Fruit fly (Drosophila melanogaster): Measurements from ENCODE around the gene CG6833.

CG6833 gene

DNA sequence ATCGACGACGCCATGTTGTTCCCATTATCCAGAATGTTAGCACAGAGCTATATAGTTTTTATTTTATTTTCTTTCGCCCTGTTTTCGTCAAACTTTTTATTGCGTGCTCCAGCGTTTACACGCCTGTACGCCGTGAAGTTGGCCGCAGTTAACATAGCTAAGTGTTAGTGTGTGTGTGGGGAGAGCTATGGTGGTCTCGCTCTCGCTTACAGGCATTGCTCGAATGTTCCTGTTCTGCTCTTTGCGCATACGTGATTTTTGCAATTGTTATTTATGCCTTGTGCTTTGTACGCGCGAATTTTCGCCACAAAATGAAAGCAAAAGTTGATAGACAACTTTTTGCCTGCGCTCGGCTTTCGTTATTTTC, 47.0 kb upstream of the CG6833 start (continued):
- TF ChIP-seq pzg (GFP tag; optimal IDR thresholded peaks at IDR 0.05), result peak; percentile 54
- TF ChIP-seq CG31365 (tag; optimal IDR thresholded peaks at IDR 0.05), result no peak
- no peak for TF ChIP-seq ERR (GFP tag; optimal IDR thresholded peaks at IDR 0.05)
- no peak for TF ChIP-seq Sox102F (GFP tag; optimal IDR thresholded peaks at IDR 0.05)
- no peak for TF ChIP-seq Ravus (GFP tag; IDR thresholded peaks at IDR 0.05)
- no peak for TF ChIP-seq cato (GFP tag; optimal IDR thresholded peaks at IDR 0.05; ENCODE audit: borderline replicate concordance)
- TF ChIP-seq MESR4 (GFP tag; optimal IDR thresholded peaks at IDR 0.05), result peak; percentile 37
- no peak for TF ChIP-seq sisA (GFP tag; IDR thresholded peaks at IDR 0.05)
- TF ChIP-seq MTF-1 (GFP tag; optimal IDR thresholded peaks at IDR 0.05; ENCODE audit: borderline replicate concordance), result peak; percentile 64
- no peak for TF ChIP-seq CG15011 (GFP tag; optimal IDR thresholded peaks at IDR 0.05)
- no peak for TF ChIP-seq tll (GFP tag; optimal IDR thresholded peaks at IDR 0.05)
- TF ChIP-seq CG4282 (GFP tag; optimal IDR thresholded peaks at IDR 0.05), result no peak
- TF ChIP-seq D (optimal IDR thresholded peaks at IDR 0.05), result no peak
- TF ChIP-seq D (GFP tag; optimal IDR thresholded peaks at IDR 0.05), result no peak
- peak; percentile 64; the same call in 2 of the 3 replicates for TF ChIP-seq CG2199 (GFP tag; IDR thresholded peaks at IDR 0.05)
- no peak for TF ChIP-seq CG8359 (GFP tag; optimal IDR thresholded peaks at IDR 0.05; ENCODE audit: borderline replicate concordance)
- no peak for TF ChIP-seq sr (GFP tag; IDR thresholded peaks at IDR 0.05)
- peak; percentile 24 for TF ChIP-seq CG18599 (GFP tag; optimal IDR thresholded peaks at IDR 0.05)
- no peak for TF ChIP-seq CG12236 (GFP tag; optimal IDR thresholded peaks at IDR 0.05)
- no peak for TF ChIP-seq lbe (GFP tag; optimal IDR thresholded peaks at IDR 0.05)
- no peak for TF ChIP-seq bsh (GFP tag; optimal IDR thresholded peaks at IDR 0.05)
- no peak for TF ChIP-seq Ssrp (tag; optimal IDR thresholded peaks at IDR 0.05)
- TF ChIP-seq CG12659 (GFP tag; optimal IDR thresholded peaks at IDR 0.05), result peak; percentile 55
- TF ChIP-seq Hand (GFP tag; optimal IDR thresholded peaks at IDR 0.05), result no peak
- TF ChIP-seq Doc3 (GFP tag; IDR thresholded peaks at IDR 0.05; ENCODE audit: partially characterized antibody), result no peak
- no peak for TF ChIP-seq Poxn (GFP tag; IDR thresholded peaks at IDR 0.05)
- TF ChIP-seq cad (GFP tag; optimal IDR thresholded peaks at IDR 0.05), result no peak
- TF ChIP-seq yki (optimal IDR thresholded peaks at IDR 0.05), result no peak
- no peak for TF ChIP-seq crol (GFP tag; IDR thresholded peaks at IDR 0.05)
- peak; percentile 61 for TF ChIP-seq CHES-1-like (GFP tag; optimal IDR thresholded peaks at IDR 0.05)
- TF ChIP-seq Six4 (GFP tag; optimal IDR thresholded peaks at IDR 0.05), result no peak
- no peak for TF ChIP-seq lilli (GFP tag; optimal IDR thresholded peaks at IDR 0.05)
- no peak for TF ChIP-seq CG43689 (GFP tag; IDR thresholded peaks at IDR 0.05)
- TF ChIP-seq fd3F (GFP tag; optimal IDR thresholded peaks at IDR 0.05), result no peak
- TF ChIP-seq CG8089 (GFP tag; optimal IDR thresholded peaks at IDR 0.05), result no peak
- no peak for TF ChIP-seq CG15601 (tag; optimal IDR thresholded peaks at IDR 0.05)
- peak; percentile 16 for TF ChIP-seq stwl (tag; optimal IDR thresholded peaks at IDR 0.05)
- no peak for TF ChIP-seq ase (GFP tag; IDR thresholded peaks at IDR 0.05)
- TF ChIP-seq NC2β (GFP tag; optimal IDR thresholded peaks at IDR 0.05), result peak; percentile 30
- no peak for TF ChIP-seq fd64A (GFP tag; optimal IDR thresholded peaks at IDR 0.05)
- no peak for TF ChIP-seq Dip3 (GFP tag; optimal IDR thresholded peaks at IDR 0.05)
- no peak for TF ChIP-seq tgo (GFP tag; IDR thresholded peaks at IDR 0.05)
- no peak for TF ChIP-seq CG7745 (tag; optimal IDR thresholded peaks at IDR 0.05)
- TF ChIP-seq Aef1 (GFP tag; IDR thresholded peaks at IDR 0.05), result no peak
- TF ChIP-seq PHDP (tag; optimal IDR thresholded peaks at IDR 0.05), result peak; percentile 35
- TF ChIP-seq jigr1 (GFP tag; IDR thresholded peaks at IDR 0.05), result no peak
- TF ChIP-seq B-H2 (GFP tag; optimal IDR thresholded peaks at IDR 0.05), result peak; percentile 74
- TF ChIP-seq CG11723 (GFP tag; optimal IDR thresholded peaks at IDR 0.05), result no peak
- TF ChIP-seq grau (tag; optimal IDR thresholded peaks at IDR 0.05), result peak; percentile 20
- no peak for TF ChIP-seq CG4854 (GFP tag; optimal IDR thresholded peaks at IDR 0.05)
- peak; percentile 20 for TF ChIP-seq lab (GFP tag; optimal IDR thresholded peaks at IDR 0.05)
- no peak for TF ChIP-seq CG14667 (GFP tag; IDR thresholded peaks at IDR 0.05)

Data from whole organism, embryonic.